Worm (Caenorhabditis elegans) whole organism, young adult: ENCODE measurements around the gene F42A10.5.

ENCODE experiments used
- B0019.2 ChIP-seq: fragments of 200-800 bp; sonication (Bioruptor generic); conservative IDR thresholded peaks from 2 replicates; pipeline ENCODE4 v1.3.6; 2022; ENCODE audit warnings: missing genetic modification reagents, missing genetic modification characterization, missing compliant biosample characterization
- C17E4.6 ChIP-seq: fragments of 200-800 bp; sonication (Bioruptor generic); IDR thresholded peaks from 2 replicates; pipeline ENCODE4 v1.3.6; 2022; ENCODE audit warnings: missing genetic modification reagents, missing genetic modification characterization, missing compliant biosample characterization
- D2030.7 ChIP-seq: fragments of 200-800 bp; sonication (Bioruptor generic); IDR thresholded peaks from 2 replicates; pipeline ENCODE4 v1.3.6; 2022; ENCODE audit warnings: missing genetic modification reagents, missing genetic modification characterization, missing compliant biosample characterization
- F10E7.11 ChIP-seq: sonication (generic microtip); optimal IDR thresholded peaks from 2 replicates; lab custom pipeline; 2017; ENCODE audit warnings: mild to moderate bottlenecking, missing genetic modification characterization, moderate library complexity, missing compliant biosample characterization
- F52B5.7 ChIP-seq: sonication (generic microtip); optimal IDR thresholded peaks from 2 replicates; lab custom pipeline; 2016; ENCODE audit warnings: mild to moderate bottlenecking, missing genetic modification characterization, missing compliant biosample characterization
- F55B11.4 ChIP-seq: sonication (generic microtip); optimal IDR thresholded peaks from 2 replicates; lab custom pipeline; 2016; ENCODE audit warnings: missing compliant biosample characterization, missing genetic modification characterization, borderline replicate concordance; ENCODE audit not compliant: insufficient read depth
- K12H6.12 ChIP-seq: fragments of 200-800 bp; sonication (Bioruptor generic); optimal IDR thresholded peaks from 2 replicates; lab custom pipeline; 2018; ENCODE audit warnings: mild to moderate bottlenecking, missing genetic modification characterization, missing compliant biosample characterization
- Y95B8A.8 ChIP-seq: fragments of 200-800 bp; sonication (Bioruptor generic); IDR thresholded peaks from 2 replicates; pipeline ENCODE4 v1.3.6; 2022; ENCODE audit warnings: missing genetic modification reagents, missing genetic modification characterization, missing compliant biosample characterization
- ama-1 ChIP-seq, 3 experiments: fragments of 150-350 bp in 1 of 3; sonication (generic microtip) in 2 of 3; optimal IDR thresholded peaks; 2 replicates each; lab custom pipeline; 2014 to 2018; ENCODE audit warnings: missing biosample characterization in 2 of 3, missing genetic modification characterization in 2 of 3, missing genetic modification reagents in 2 of 3
- atf-7 ChIP-seq: sonication (generic microtip); optimal IDR thresholded peaks from 2 replicates; lab custom pipeline; 2017; ENCODE audit warnings: mild to moderate bottlenecking, missing genetic modification characterization, missing compliant biosample characterization
- attf-3 ChIP-seq: fragments of 200-800 bp; sonication (Bioruptor generic); conservative IDR thresholded peaks from 2 replicates; pipeline ENCODE4 v1.3.6; 2022; ENCODE audit warnings: missing genetic modification reagents, missing genetic modification characterization, missing compliant biosample characterization
- attf-6 ChIP-seq: fragments of 200-800 bp; sonication (Bioruptor generic); IDR thresholded peaks from 2 replicates; pipeline ENCODE4 v1.3.6; 2022; ENCODE audit warnings: missing genetic modification reagents, missing genetic modification characterization, missing compliant biosample characterization
- bed-1 ChIP-seq: fragments of 200-800 bp; sonication (Bioruptor generic); IDR thresholded peaks from 2 replicates; pipeline ENCODE4 v1.3.6; 2022; ENCODE audit warnings: missing genetic modification reagents, missing genetic modification characterization, missing compliant biosample characterization
- bed-2 ChIP-seq: fragments of 200-800 bp; sonication (Bioruptor generic); IDR thresholded peaks from 2 replicates; pipeline ENCODE4 v1.3.6; 2022; ENCODE audit warnings: missing genetic modification reagents, missing genetic modification characterization, missing compliant biosample characterization
- ceh-40 ChIP-seq: fragments of 200-800 bp; sonication (Bioruptor generic); IDR thresholded peaks from 2 replicates; pipeline ENCODE4 v1.3.6; 2022; ENCODE audit warnings: missing genetic modification characterization, missing compliant biosample characterization
- ceh-91 ChIP-seq: fragments of 200-800 bp; sonication (Bioruptor generic); IDR thresholded peaks from 2 replicates; pipeline ENCODE4 v1.3.6; 2022; ENCODE audit warnings: missing genetic modification reagents, missing genetic modification characterization, missing compliant biosample characterization
- die-1 ChIP-seq: sonication (generic microtip); optimal IDR thresholded peaks from 2 replicates; lab custom pipeline; 2016; ENCODE audit warnings: missing genotype, mild to moderate bottlenecking, missing genetic modification characterization, missing compliant biosample characterization
- egrh-3 ChIP-seq: fragments of 200-800 bp; sonication (Bioruptor generic); IDR thresholded peaks from 2 replicates; pipeline ENCODE4 v1.3.6; 2022; ENCODE audit warnings: missing genetic modification reagents, missing genetic modification characterization, missing compliant biosample characterization
- gei-17 ChIP-seq: fragments of 200-800 bp; sonication (Bioruptor generic); optimal IDR thresholded peaks from 2 replicates; lab custom pipeline; 2018; ENCODE audit warnings: mild to moderate bottlenecking, missing genetic modification characterization, missing compliant biosample characterization
- him-1 ChIP-seq: sonication (generic microtip); optimal IDR thresholded peaks from 2 replicates; lab custom pipeline; 2016; ENCODE audit warnings: missing genotype, missing genetic modification reagents, missing genetic modification characterization, missing compliant biosample characterization
- let-607 ChIP-seq, 2 experiments: fragments of 200-800 bp in 1 of 2; sonication (Bioruptor generic) in 1 of 2; sonication (generic microtip) in 1 of 2; optimal IDR thresholded peaks; 2 replicates each; lab custom pipeline; 2016 to 2018; ENCODE audit warnings: mild to moderate bottlenecking in 2 of 2, missing compliant biosample characterization in 2 of 2, missing genetic modification characterization in 2 of 2, moderate library complexity in 2 of 2, missing genotype in 1 of 2
- lin-26 ChIP-seq: fragments of 200-800 bp; sonication (Bioruptor generic); IDR thresholded peaks from 2 replicates; pipeline ENCODE4 v1.3.6; 2022; ENCODE audit warnings: missing genetic modification reagents, missing genetic modification characterization, missing compliant biosample characterization
- lin-35 ChIP-seq, 3 experiments: fragments of 150-350 bp in 2 of 3; sonication (generic microtip) in 1 of 3; optimal IDR thresholded peaks; 2 replicates each; lab custom pipeline; 2014 to 2018; ENCODE audit warnings: missing biosample characterization in 3 of 3, missing genetic modification characterization in 3 of 3, missing genetic modification reagents in 3 of 3
- lin-54 ChIP-seq: fragments of 200-800 bp; sonication (Bioruptor generic); optimal IDR thresholded peaks from 2 replicates; lab custom pipeline; 2018; ENCODE audit warnings: mild to moderate bottlenecking, missing genetic modification characterization, missing compliant biosample characterization
- lsy-27 ChIP-seq: sonication (generic microtip); optimal IDR thresholded peaks from 2 replicates; lab custom pipeline; 2017; ENCODE audit warnings: missing genetic modification characterization, mild to moderate bottlenecking, missing compliant biosample characterization, antibody characterized with exemption, missing genotype, borderline replicate concordance; ENCODE audit not compliant: insufficient read depth
- madf-3 ChIP-seq: fragments of 200-800 bp; sonication (Bioruptor generic); IDR thresholded peaks from 2 replicates; pipeline ENCODE4 v1.3.6; 2022; ENCODE audit warnings: missing genetic modification reagents, missing genetic modification characterization, missing compliant biosample characterization
- madf-6 ChIP-seq: fragments of 200-800 bp; sonication (Bioruptor generic); IDR thresholded peaks from 2 replicates; pipeline ENCODE4 v1.3.6; 2022; ENCODE audit warnings: missing genetic modification reagents, missing genetic modification characterization, missing compliant biosample characterization
- mcd-1 ChIP-seq: fragments of 200-800 bp; sonication (Bioruptor generic); IDR thresholded peaks from 2 replicates; pipeline ENCODE4 v1.3.6; 2022; ENCODE audit warnings: missing genetic modification reagents, missing genetic modification characterization, missing compliant biosample characterization
- mes-4 ChIP-seq: sonication (generic microtip); optimal IDR thresholded peaks from 2 replicates; lab custom pipeline; 2016; ENCODE audit warnings: missing genotype, missing genetic modification characterization, missing compliant biosample characterization
- mxl-1 ChIP-seq: sonication (generic microtip); optimal IDR thresholded peaks from 2 replicates; lab custom pipeline; 2016; ENCODE audit warnings: missing genetic modification characterization, missing compliant biosample characterization
- nfyb-1 ChIP-seq: fragments of 200-800 bp; sonication (Bioruptor generic); IDR thresholded peaks from 2 replicates; pipeline ENCODE4 v1.3.6; 2022; ENCODE audit warnings: missing genetic modification reagents, missing genetic modification characterization, missing compliant biosample characterization
- pha-4 ChIP-seq: fragments of 150-350 bp; sonication (generic microtip); optimal IDR thresholded peaks from 2 replicates; lab custom pipeline; 2014; ENCODE audit warnings: missing biosample characterization, missing genetic modification reagents, missing genetic modification characterization
- repo-1 ChIP-seq: sonication (generic microtip); optimal IDR thresholded peaks from 2 replicates; lab custom pipeline; 2017; ENCODE audit warnings: mild to moderate bottlenecking, missing genetic modification characterization, missing compliant biosample characterization
- sea-2 ChIP-seq: fragments of 200-800 bp; sonication (Bioruptor generic); IDR thresholded peaks from 2 replicates; pipeline ENCODE4 v1.3.6; 2022; ENCODE audit warnings: missing genetic modification characterization, missing compliant biosample characterization
- snpc-1.3 ChIP-seq: sonication (generic microtip); optimal IDR thresholded peaks from 2 replicates; lab custom pipeline; 2017; ENCODE audit warnings: missing genetic modification characterization, mild to moderate bottlenecking, missing compliant biosample characterization, antibody characterized with exemption, moderate library complexity, missing genotype, missing genetic modification reagents; ENCODE audit not compliant: insufficient read depth
- snpc-3.4 ChIP-seq: sonication (generic microtip); optimal IDR thresholded peaks from 2 replicates; lab custom pipeline; 2017; ENCODE audit warnings: missing genetic modification characterization, mild to moderate bottlenecking, missing compliant biosample characterization, antibody characterized with exemption, moderate library complexity, missing genotype, missing genetic modification reagents
- sptf-2 ChIP-seq: fragments of 200-800 bp; sonication (Bioruptor generic); optimal IDR thresholded peaks from 2 replicates; lab custom pipeline; 2018; ENCODE audit warnings: mild to moderate bottlenecking, missing genetic modification characterization, missing compliant biosample characterization
- zfh-2 ChIP-seq: fragments of 200-800 bp; sonication (Bioruptor generic); conservative IDR thresholded peaks from 2 replicates; pipeline ENCODE4 v1.3.6; 2022; ENCODE audit warnings: missing genetic modification reagents, missing genetic modification characterization, missing compliant biosample characterization
- zim-3 ChIP-seq: sonication (generic microtip); optimal IDR thresholded peaks from 2 replicates; lab custom pipeline; 2017; ENCODE audit warnings: mild to moderate bottlenecking, missing genetic modification characterization, moderate library complexity, missing compliant biosample characterization
- ztf-18 ChIP-seq: sonication (generic microtip); optimal IDR thresholded peaks from 2 replicates; lab custom pipeline; 2016; ENCODE audit warnings: missing genotype, mild to moderate bottlenecking, missing genetic modification characterization, missing compliant biosample characterization
- ztf-26 ChIP-seq: sonication (generic microtip); optimal IDR thresholded peaks from 2 replicates; lab custom pipeline; 2017; ENCODE audit warnings: missing genetic modification characterization, missing compliant biosample characterization
- ztf-28 ChIP-seq: fragments of 200-800 bp; sonication (Bioruptor generic); IDR thresholded peaks from 2 replicates; pipeline ENCODE4 v1.3.6; 2022; ENCODE audit warnings: missing genetic modification reagents, missing genetic modification characterization, missing compliant biosample characterization
- ztf-6 ChIP-seq: fragments of 200-800 bp; sonication (Bioruptor generic); IDR thresholded peaks from 2 replicates; pipeline ENCODE4 v1.3.6; 2022; ENCODE audit warnings: missing genetic modification reagents, missing genetic modification characterization, missing compliant biosample characterization

Gene F42A10.5

DNA sequence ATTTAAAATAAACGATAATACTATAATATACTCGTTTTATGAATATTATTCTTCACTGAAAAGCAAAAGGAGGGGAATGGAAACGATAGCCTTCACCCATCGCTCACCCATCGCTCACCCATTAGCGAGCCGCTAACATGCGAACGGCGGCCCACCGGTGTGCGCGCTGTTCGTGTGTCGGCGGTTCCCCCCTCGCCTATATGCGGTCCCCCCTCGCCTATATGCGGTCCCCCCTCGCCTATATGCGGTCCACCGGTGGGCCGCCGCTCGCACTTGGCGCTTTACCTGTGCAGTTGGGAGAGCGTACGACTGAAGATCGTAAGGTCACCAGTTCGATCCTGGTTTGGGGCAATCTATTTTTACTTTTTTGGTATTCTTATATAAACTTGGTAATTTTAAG lies 20.2 kb downstream of the F42A10.5 start:
- TF ChIP-seq egrh-3 (GFP tag; lab: Robert Waterston, UW): peak; percentile 83
- peak; percentile 31; the same call in 1 of the 2 replicates for TF ChIP-seq C17E4.6 (GFP tag; lab: Robert Waterston, UW)
- peak; percentile 25; the same call in 1 of the 2 replicates for TF ChIP-seq mcd-1
- TF ChIP-seq, all 124 proteins: peak for 3; not testable (repeated sequence) for 121

DNA sequence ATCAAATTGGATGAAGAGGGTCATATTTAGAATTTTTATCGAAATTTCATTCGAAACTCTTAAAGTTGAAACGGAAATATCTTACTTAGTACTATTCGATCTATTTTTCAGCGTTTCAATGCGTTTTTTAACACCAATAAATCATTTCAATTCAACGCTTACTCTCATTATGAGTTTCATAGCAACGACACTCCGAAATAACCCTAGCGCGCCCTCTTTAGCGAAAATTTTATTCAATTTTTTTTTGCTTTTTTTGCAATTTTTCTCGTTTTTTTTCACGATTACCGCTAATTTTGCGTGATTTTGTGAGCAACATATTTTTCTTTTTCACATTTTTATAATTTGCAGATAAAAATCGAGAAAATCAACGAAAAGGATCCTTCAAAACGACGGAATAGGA lies 21.2 kb downstream of the F42A10.5 start:
- peak; percentile 73 for TF ChIP-seq attf-3 (GFP tag; lab: Robert Waterston, UW)

DNA sequence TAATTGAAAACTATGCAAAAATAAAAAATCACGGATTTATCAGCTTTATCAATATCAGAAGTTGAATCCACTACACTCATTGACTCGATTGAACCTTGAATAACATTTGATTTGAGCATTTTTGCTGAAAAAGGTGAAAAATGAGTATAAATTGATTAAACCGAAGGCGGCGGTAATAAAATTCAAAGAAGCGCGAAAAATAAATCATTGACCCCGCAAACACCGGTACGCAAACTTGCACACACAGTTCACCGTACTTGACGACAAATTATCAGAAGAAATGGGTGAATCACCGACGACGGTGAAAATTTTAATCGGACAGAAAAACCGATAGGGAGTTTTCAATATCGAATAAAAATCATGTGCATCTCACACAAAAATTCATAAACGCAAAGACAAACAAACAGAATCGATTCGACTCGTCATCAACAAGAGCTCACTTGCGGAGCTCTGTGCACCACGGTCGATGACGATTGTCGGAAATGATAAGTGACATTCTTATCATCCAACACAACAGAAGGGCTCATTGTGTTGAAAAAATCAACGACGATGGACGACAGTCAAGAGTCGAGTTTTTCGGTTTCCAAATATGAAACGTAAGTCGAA lies 23.7 kb downstream of the F42A10.5 start, which contains the start of the genes wht-7 and Y42G9A.1:
wht-7 (minus strand) TSS at position 131 of the 606 bp plus-strand sequence.
Y42G9A.1 (plus strand) TSS at position 495 of the 606 bp plus-strand sequence.
- TF ChIP-seq atf-7 (peak; percentile 41), snpc-3.4 (no peak), mcd-1 (no peak), nfyb-1 (no peak), mxl-1 (no peak), snpc-1.3 (tag; lab: Kevin White, UChicago) (no peak), K12H6.12 (no peak), Y95B8A.8 (GFP tag; lab: Robert Waterston, UW) (no peak), zfh-2 (no peak), D2030.7 (GFP tag; lab: Robert Waterston, UW) (peak; percentile 27; the same call in 1 of the 2 replicates), C17E4.6 (GFP tag; lab: Robert Waterston, UW) (no peak), bed-2 (GFP tag; lab: Robert Waterston, UW) (no peak), lin-54 (GFP tag; lab: Kevin White, UChicago) (peak; percentile 33), madf-6 (GFP tag; lab: Robert Waterston, UW) (peak; percentile 77), madf-3 (GFP tag; lab: Robert Waterston, UW) (no peak), F10E7.11 (tag; lab: Kevin White, UChicago) (no peak), gei-17 (no peak), mes-4 (tag; lab: Kevin White, UChicago) (no peak), lin-26 (GFP tag; lab: Robert Waterston, UW) (no peak), ztf-28 (GFP tag; lab: Robert Waterston, UW) (no peak), let-607 (tag; optimal IDR thresholded peaks at IDR 0.05; lab: Kevin White, UChicago) (peak in 1 of 2 experiments; percentile 12), sea-2 (GFP tag; lab: Robert Waterston, UW) (no peak), zim-3 (tag; lab: Kevin White, UChicago) (no peak), pha-4 (tag; lab: Kevin White, UChicago) (no peak), repo-1 (peak; percentile 11), ama-1 (optimal IDR thresholded peaks at IDR 0.05; lab: Kevin White, UChicago) (no peak), ama-1 (GFP tag; optimal IDR thresholded peaks at IDR 0.05; lab: Kevin White, UChicago) (no peak), sptf-2 (GFP tag; lab: Kevin White, UChicago) (no peak), ztf-6 (no peak), ztf-26 (tag; lab: Kevin White, UChicago) (no peak), F55B11.4 (tag; lab: Kevin White, UChicago) (no peak), die-1 (tag; lab: Kevin White, UChicago) (no peak), attf-6 (no peak), bed-1 (GFP tag; lab: Robert Waterston, UW) (no peak), B0019.2 (0 out of 2 replicates have a peak, but pooled peaks have one; percentile 16), him-1 (tag; lab: Kevin White, UChicago) (no peak), ceh-40 (GFP tag; lab: Robert Waterston, UW) (no peak), F52B5.7 (tag; lab: Kevin White, UChicago) (no peak), lsy-27 (tag; lab: Kevin White, UChicago) (no peak), lin-35 (GFP tag; optimal IDR thresholded peaks at IDR 0.05; lab: Kevin White, UChicago) (no peak), ceh-91 (GFP tag; lab: Robert Waterston, UW) (peak; percentile 43; the same call in 1 of the 2 replicates), ztf-18 (tag; lab: Kevin White, UChicago) (no peak)
